Worm (Caenorhabditis elegans) whole organism, L3 larva: ENCODE measurements around the gene sra-10.

Experiments used
- ceh-28 ChIP-seq: fragments of 150-350 bp; optimal IDR thresholded peaks from 2 replicates; lab custom pipeline; 2014; ENCODE audit warnings: missing biosample characterization, missing genetic modification reagents, missing genetic modification characterization
- egl-27 ChIP-seq: sonication (generic microtip); optimal IDR thresholded peaks from 4 replicates; lab custom pipeline; 2017; ENCODE audit warnings: missing biosample characterization, missing genetic modification reagents, missing genetic modification characterization
- elt-2 ChIP-seq: sonication (generic microtip); optimal IDR thresholded peaks from 2 replicates; lab custom pipeline; 2016; ENCODE audit warnings: missing genetic modification reagents, mild to moderate bottlenecking, missing genetic modification characterization, missing compliant biosample characterization
- hmg-11 ChIP-seq: sonication (generic microtip); optimal IDR thresholded peaks from 2 replicates; lab custom pipeline; 2016; ENCODE audit warnings: missing genetic modification characterization, missing compliant biosample characterization
- mdl-1 ChIP-seq: fragments of 150-350 bp; optimal IDR thresholded peaks from 2 replicates; lab custom pipeline; 2014; ENCODE audit warnings: missing biosample characterization, missing genetic modification characterization
- nfya-1 ChIP-seq: sonication (generic microtip); optimal IDR thresholded peaks from 2 replicates; lab custom pipeline; 2017; ENCODE audit warnings: missing genetic modification characterization, mild to moderate bottlenecking, missing compliant biosample characterization, antibody characterized with exemption, moderate library complexity; ENCODE audit not compliant: insufficient read depth
- nhr-237 ChIP-seq: fragments of 150-350 bp; optimal IDR thresholded peaks from 2 replicates; lab custom pipeline; 2014; ENCODE audit warnings: missing biosample characterization, missing genetic modification characterization
- nhr-25 ChIP-seq: sonication (generic microtip); optimal IDR thresholded peaks from 2 replicates; lab custom pipeline; 2017; ENCODE audit warnings: missing biosample characterization, missing genetic modification characterization
- nhr-28 ChIP-seq: fragments of 150-350 bp; optimal IDR thresholded peaks from 2 replicates; lab custom pipeline; 2014; ENCODE audit warnings: missing biosample characterization, missing genetic modification characterization
- pqm-1 ChIP-seq: fragments of 150-350 bp; optimal IDR thresholded peaks from 2 replicates; lab custom pipeline; 2017; ENCODE audit warnings: missing biosample characterization, missing genetic modification characterization, inconsistent platforms
- skn-1 ChIP-seq: fragments of 150-350 bp; optimal IDR thresholded peaks from 2 replicates; lab custom pipeline; 2014; ENCODE audit warnings: missing biosample characterization, missing genetic modification characterization
- snpc-4 ChIP-seq: fragments of 150-350 bp; optimal IDR thresholded peaks from 2 replicates; lab custom pipeline; 2014; ENCODE audit warnings: missing biosample characterization, missing genetic modification characterization
- tbx-2 ChIP-seq: sonication (generic microtip); optimal IDR thresholded peaks from 2 replicates; lab custom pipeline; 2016; ENCODE audit warnings: mild to moderate bottlenecking, missing genetic modification characterization, missing compliant biosample characterization
- unc-62 ChIP-seq: fragments of 150-350 bp; sonication (generic microtip); optimal IDR thresholded peaks from 4 replicates; lab custom pipeline; 2014; ENCODE audit warnings: missing biosample characterization, missing genetic modification reagents, missing genetic modification characterization

ce11 chrII:10914366-10914765, 19.5 kb upstream of the sra-10 start, which contains the start of gene F44F4.15:
- TF ChIP-seq hmg-11 (tag; lab: Kevin White, UChicago) (no peak), nhr-237 (tag; lab: Kevin White, UChicago) (no peak), ceh-28 (tag; lab: Kevin White, UChicago) (no peak), tbx-2 (tag; lab: Kevin White, UChicago) (no peak), skn-1 (tag; lab: Kevin White, UChicago) (no peak), mdl-1 (tag; lab: Kevin White, UChicago) (no peak), elt-2 (tag; lab: Kevin White, UChicago) (no peak), snpc-4 (tag; lab: Kevin White, UChicago) (no peak), nfya-1 (tag; lab: Kevin White, UChicago) (no peak), nhr-25 (tag; lab: Kevin White, UChicago) (no peak), unc-62 (GFP tag; lab: Kevin White, UChicago) (no peak), nhr-28 (tag; lab: Kevin White, UChicago) (no peak), egl-27 (tag; lab: Kevin White, UChicago) (no peak), pqm-1 (tag; lab: Kevin White, UChicago) (no peak)
